Worm (Caenorhabditis elegans): ENCODE data around the gene col-135.

DNA sequence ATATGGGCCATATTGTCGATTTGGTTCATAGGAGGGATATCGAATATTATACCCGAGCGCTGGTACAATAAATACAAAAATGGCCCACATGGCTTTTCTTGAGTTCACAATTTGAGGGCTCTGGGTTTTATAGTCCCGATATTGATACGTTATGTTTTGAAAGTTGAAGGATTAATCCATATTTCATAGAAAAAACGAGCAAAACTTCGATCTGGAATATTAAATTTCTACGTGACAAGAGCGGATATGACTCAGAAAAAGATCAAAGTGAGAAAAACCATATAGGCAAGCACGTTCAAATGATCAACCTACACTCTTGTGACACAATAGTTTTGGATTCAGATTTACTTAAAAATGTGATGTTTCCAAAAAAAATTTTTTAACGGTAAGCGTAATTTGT, at the start of gene col-135:
- TF ChIP-seq nhr-12 (tag; optimal IDR thresholded peaks at IDR 0.05) (no peak), snpc-4 (tag; optimal IDR thresholded peaks at IDR 0.05) (no peak), M03D4.4 (tag; optimal IDR thresholded peaks at IDR 0.05) (no peak), ceh-39 (tag; optimal IDR thresholded peaks at IDR 0.05) (no peak), ceh-83 (GFP tag; optimal IDR thresholded peaks at IDR 0.05) (no peak), nhr-237 (tag; optimal IDR thresholded peaks at IDR 0.05) (no peak), blmp-1 (tag; optimal IDR thresholded peaks at IDR 0.05) (no peak), unc-39 (tag; optimal IDR thresholded peaks at IDR 0.05) (no peak)

All from whole organism, mixed stage, embryonic.